Worm (Caenorhabditis elegans) whole organism, midembryonic: ENCODE measurements around the gene F16B4.2.

ENCODE experiments used
- T22C8.4 ChIP-seq: fragments of 200-800 bp; sonication (Bioruptor generic); IDR thresholded peaks from 2 replicates; pipeline ENCODE4 v1.3.6; 2022; ENCODE audit warnings: missing genetic modification characterization, missing compliant biosample characterization
- cog-1 ChIP-seq: sonication (generic microtip); optimal IDR thresholded peaks from 2 replicates; lab custom pipeline; 2016; ENCODE audit warnings: missing genetic modification characterization, missing compliant biosample characterization
- flt-1 ChIP-seq: fragments of 200-800 bp; sonication (Bioruptor generic); IDR thresholded peaks from 2 replicates; pipeline ENCODE4 v1.3.6; 2022; ENCODE audit warnings: missing genetic modification characterization, missing compliant biosample characterization
- klf-2 ChIP-seq: fragments of 200-800 bp; sonication (Bioruptor generic); conservative IDR thresholded peaks from 2 replicates; pipeline ENCODE4 v1.3.6; 2022; ENCODE audit warnings: missing genetic modification reagents, missing genetic modification characterization, missing compliant biosample characterization
- med-1 ChIP-seq: sonication (generic microtip); optimal IDR thresholded peaks from 2 replicates; lab custom pipeline; 2017; ENCODE audit warnings: missing genetic modification characterization, mild to moderate bottlenecking, missing compliant biosample characterization, antibody characterized with exemption, missing genetic modification reagents; ENCODE audit not compliant: insufficient read depth
- ref-1 ChIP-seq: fragments of 200-800 bp; sonication (Bioruptor generic); conservative IDR thresholded peaks from 2 replicates; pipeline ENCODE4 v1.3.6; 2022; ENCODE audit warnings: missing genetic modification reagents, missing genetic modification characterization, missing compliant biosample characterization
- tab-1 ChIP-seq: fragments of 200-800 bp; sonication (Bioruptor generic); IDR thresholded peaks from 2 replicates; pipeline ENCODE4 v1.3.6; 2022; ENCODE audit warnings: missing genetic modification characterization, missing compliant biosample characterization
- ztf-23 ChIP-seq: fragments of 200-800 bp; sonication (Bioruptor generic); IDR thresholded peaks from 2 replicates; pipeline ENCODE4 v1.3.6; 2022; ENCODE audit warnings: missing genetic modification reagents, missing genetic modification characterization, missing compliant biosample characterization
- ztf-29 ChIP-seq: fragments of 200-800 bp; sonication (Bioruptor generic); IDR thresholded peaks from 2 replicates; pipeline ENCODE4 v1.3.6; 2022; ENCODE audit warnings: missing genetic modification reagents, missing genetic modification characterization, missing compliant biosample characterization

The F16B4.2 gene

ce11 chrV:1642199-1642598 is 41.4 kb downstream of the F16B4.2 start, which contains the start of gene Y46H3D.1:
TSS of gene Y46H3D.1 (plus strand) at chrV:1642499.
- TF ChIP-seq cog-1 (tag; lab: Kevin White, UChicago), result no peak
- TF ChIP-seq flt-1 (GFP tag; lab: Robert Waterston, UW), result no peak
- no peak for TF ChIP-seq med-1 (GFP tag; lab: Kevin White, UChicago)

ce11 chrV:1642768-1643167 is 41.9 kb downstream of the F16B4.2 start:
- no peak for TF ChIP-seq ztf-23 (GFP tag; lab: Robert Waterston, UW)
- TF ChIP-seq T22C8.4 (GFP tag; lab: Robert Waterston, UW), result no peak
- TF ChIP-seq tab-1 (GFP tag; lab: Robert Waterston, UW), result no peak
- TF ChIP-seq klf-2 (GFP tag; lab: Robert Waterston, UW), result no peak
- TF ChIP-seq flt-1 (GFP tag; lab: Robert Waterston, UW), result no peak

ce11 chrV:1643886-1644285 is 43.0 kb downstream of the F16B4.2 start, which contains the start of gene alh-2:
TSS of gene alh-2 (plus strand) at chrV:1644169.
- TF ChIP-seq klf-2 (GFP tag; lab: Robert Waterston, UW), result no peak
- TF ChIP-seq flt-1 (GFP tag; lab: Robert Waterston, UW), result no peak
- TF ChIP-seq ref-1 (GFP tag; lab: Robert Waterston, UW), result no peak
- TF ChIP-seq ztf-29 (GFP tag; lab: Robert Waterston, UW), result no peak
- TF ChIP-seq tab-1 (GFP tag; lab: Robert Waterston, UW), result no peak
- TF ChIP-seq cog-1 (tag; lab: Kevin White, UChicago), result no peak
- no peak for TF ChIP-seq ztf-23 (GFP tag; lab: Robert Waterston, UW)
- no peak for TF ChIP-seq T22C8.4 (GFP tag; lab: Robert Waterston, UW)
- TF ChIP-seq med-1 (GFP tag; lab: Kevin White, UChicago), result no peak

- TF ChIP-seq ref-1 (GFP tag; lab: Robert Waterston, UW) (no peak), ztf-29 (GFP tag; lab: Robert Waterston, UW) (no peak), flt-1 (GFP tag; lab: Robert Waterston, UW) (no peak), ztf-23 (GFP tag; lab: Robert Waterston, UW) (no peak), T22C8.4 (GFP tag; lab: Robert Waterston, UW) (no peak), med-1 (GFP tag; lab: Kevin White, UChicago) (no peak), klf-2 (GFP tag; lab: Robert Waterston, UW) (no peak), cog-1 (tag; lab: Kevin White, UChicago) (no peak), tab-1 (GFP tag; lab: Robert Waterston, UW) (no peak)
Measured at ce11 chrV:1648000-1648399, 47.2 kb downstream of the F16B4.2 start, which contains the start of gene irld-45. TSS of gene irld-45 (plus strand) at chrV:1648300.

- no peak for TF ChIP-seq T22C8.4 (GFP tag; lab: Robert Waterston, UW)
- no peak for TF ChIP-seq flt-1 (GFP tag; lab: Robert Waterston, UW)
- no peak for TF ChIP-seq ref-1 (GFP tag; lab: Robert Waterston, UW)
- TF ChIP-seq cog-1 (tag; lab: Kevin White, UChicago), result no peak
- no peak for TF ChIP-seq ztf-23 (GFP tag; lab: Robert Waterston, UW)
- TF ChIP-seq klf-2 (GFP tag; lab: Robert Waterston, UW), result no peak
- no peak for TF ChIP-seq tab-1 (GFP tag; lab: Robert Waterston, UW)
- no peak for TF ChIP-seq med-1 (GFP tag; lab: Kevin White, UChicago)
- no peak for TF ChIP-seq ztf-29 (GFP tag; lab: Robert Waterston, UW)
Measured at ce11 chrV:1651045-1651444, 50.2 kb downstream of the F16B4.2 start, which contains the start of gene irld-44. TSS of gene irld-44 (plus strand) at chrV:1651345.
